Worm (Caenorhabditis elegans) whole organism, L1 larva: ENCODE results near the gene fbxa-120.

Experiments
- aha-1 ChIP-seq: fragments of 150-350 bp; optimal IDR thresholded peaks from 2 replicates; lab custom pipeline; 2014; ENCODE audit warnings: missing biosample characterization, missing genetic modification characterization
- aly-2 ChIP-seq: fragments of 150-350 bp; optimal IDR thresholded peaks from 2 replicates; lab custom pipeline; 2014; ENCODE audit warnings: missing biosample characterization, missing genetic modification characterization
- ama-1 ChIP-seq: fragments of 150-350 bp; optimal IDR thresholded peaks from 2 replicates; lab custom pipeline; 2014
- blmp-1 ChIP-seq: fragments of 150-350 bp; optimal IDR thresholded peaks from 2 replicates; lab custom pipeline; 2014; ENCODE audit warnings: missing biosample characterization, missing genetic modification characterization
- ceh-63 ChIP-seq: fragments of 200-800 bp; sonication (Bioruptor generic); optimal IDR thresholded peaks from 2 replicates; lab custom pipeline; 2018; ENCODE audit warnings: mild to moderate bottlenecking, missing genetic modification characterization, missing compliant biosample characterization
- ceh-82 ChIP-seq, 3 experiments: fragments of 150-350 bp in 1 of 3; sonication (generic microtip) in 2 of 3; optimal IDR thresholded peaks; 2 replicates each; lab custom pipeline; 2014 to 2017; ENCODE audit warnings: missing biosample characterization in 3 of 3, missing genetic modification characterization in 3 of 3
- ces-1 ChIP-seq: fragments of 150-350 bp; optimal IDR thresholded peaks from 2 replicates; lab custom pipeline; 2014; ENCODE audit warnings: missing biosample characterization, missing genetic modification reagents, missing genetic modification characterization
- dpl-1 ChIP-seq, 3 experiments: fragments of 150-350 bp in 2 of 3; sonication (generic microtip) in 1 of 3; optimal IDR thresholded peaks; 2 replicates each; lab custom pipeline; 2014 to 2017; ENCODE audit warnings: missing biosample characterization in 3 of 3, missing genetic modification characterization in 3 of 3, missing genetic modification reagents in 3 of 3
- efl-3 ChIP-seq: fragments of 200-800 bp; sonication (Bioruptor generic); optimal IDR thresholded peaks from 2 replicates; lab custom pipeline; 2018; ENCODE audit warnings: mild to moderate bottlenecking, missing genetic modification characterization, missing compliant biosample characterization
- elt-2 ChIP-seq: sonication (generic microtip); optimal IDR thresholded peaks from 2 replicates; lab custom pipeline; 2016; ENCODE audit warnings: missing genetic modification characterization, mild to moderate bottlenecking, inconsistent platforms, missing compliant biosample characterization, missing genetic modification reagents
- elt-3 ChIP-seq, 6 experiments: fragments of 150-350 bp in 1 of 6; sonication (generic microtip); optimal IDR thresholded peaks; 2 replicates each; lab custom pipeline; 2017 to 2018; ENCODE audit warnings: missing biosample characterization in 6 of 6, missing genetic modification characterization in 6 of 6, inconsistent platforms in 1 of 6
- fkh-10 ChIP-seq: sonication (generic microtip); optimal IDR thresholded peaks from 2 replicates; lab custom pipeline; 2017; ENCODE audit warnings: missing biosample characterization, missing genetic modification reagents, missing genetic modification characterization
- fos-1 ChIP-seq: fragments of 150-350 bp; optimal IDR thresholded peaks from 2 replicates; lab custom pipeline; 2014; ENCODE audit warnings: missing biosample characterization, missing genetic modification characterization
- grh-1 ChIP-seq: fragments of 200-800 bp; sonication (Bioruptor generic); IDR thresholded peaks from 2 replicates; pipeline ENCODE4 v1.3.6; 2022; ENCODE audit warnings: missing genetic modification reagents, missing genetic modification characterization, missing compliant biosample characterization
- lin-15B ChIP-seq: fragments of 150-350 bp; sonication (generic microtip); optimal IDR thresholded peaks from 3 replicates; lab custom pipeline; 2014; ENCODE audit warnings: missing biosample characterization, missing genetic modification characterization
- lin-35 ChIP-seq, 2 experiments: fragments of 150-350 bp; optimal IDR thresholded peaks; 2 replicates each; lab custom pipeline; 2014; ENCODE audit warnings: missing biosample characterization in 2 of 2, missing genetic modification characterization in 2 of 2, missing genetic modification reagents in 2 of 2
- lsy-2 ChIP-seq, 2 experiments: fragments of 150-350 bp; optimal IDR thresholded peaks; 2 replicates each; lab custom pipeline; 2014; ENCODE audit warnings: missing biosample characterization in 2 of 2, missing genetic modification characterization in 2 of 2
- mab-9 ChIP-seq: fragments of 200-800 bp; sonication (Bioruptor generic); IDR thresholded peaks from 2 replicates; pipeline ENCODE4 v1.3.6; 2022; ENCODE audit warnings: missing genetic modification reagents, missing genetic modification characterization, missing compliant biosample characterization
- mef-2 ChIP-seq: fragments of 150-350 bp; optimal IDR thresholded peaks from 2 replicates; lab custom pipeline; 2014; ENCODE audit warnings: missing biosample characterization, missing genetic modification characterization
- mep-1 ChIP-seq: fragments of 150-350 bp; optimal IDR thresholded peaks from 2 replicates; lab custom pipeline; 2014; ENCODE audit warnings: missing biosample characterization, missing genetic modification characterization
- nhr-11 ChIP-seq: fragments of 150-350 bp; optimal IDR thresholded peaks from 2 replicates; lab custom pipeline; 2014; ENCODE audit warnings: missing biosample characterization, missing genetic modification characterization
- nhr-19 ChIP-seq: fragments of 200-800 bp; sonication (Bioruptor generic); conservative IDR thresholded peaks from 2 replicates; pipeline ENCODE4 v1.3.6; 2022; ENCODE audit warnings: missing genetic modification characterization, missing compliant biosample characterization
- nhr-28 ChIP-seq: fragments of 150-350 bp; optimal IDR thresholded peaks from 2 replicates; lab custom pipeline; 2014; ENCODE audit warnings: missing biosample characterization, missing genetic modification characterization
- nhr-47 ChIP-seq: sonication (generic microtip); optimal IDR thresholded peaks from 2 replicates; lab custom pipeline; 2016; ENCODE audit warnings: mild to moderate bottlenecking, missing genetic modification characterization, moderate library complexity, missing compliant biosample characterization
- nhr-76 ChIP-seq: sonication (generic microtip); optimal IDR thresholded peaks from 2 replicates; lab custom pipeline; 2017; ENCODE audit warnings: missing biosample characterization, missing genetic modification characterization
- nhr-85 ChIP-seq: sonication (generic microtip); peaks from one replicate; lab custom pipeline; 2016; ENCODE audit warnings: missing genetic modification characterization, inconsistent platforms, missing compliant biosample characterization
- nhr-90 ChIP-seq: sonication (generic microtip); optimal IDR thresholded peaks from 2 replicates; lab custom pipeline; 2016; ENCODE audit warnings: mild to moderate bottlenecking, missing genetic modification characterization, missing compliant biosample characterization; ENCODE audit not compliant: poor library complexity
- pax-3 ChIP-seq: fragments of 200-800 bp; sonication (Bioruptor generic); optimal IDR thresholded peaks from 2 replicates; lab custom pipeline; 2018; ENCODE audit warnings: mild to moderate bottlenecking, missing genetic modification characterization, moderate library complexity, missing compliant biosample characterization
- pqm-1 ChIP-seq: sonication (generic microtip); optimal IDR thresholded peaks from 3 replicates; lab custom pipeline; 2017; ENCODE audit warnings: missing biosample characterization, missing genetic modification characterization
- snpc-4 ChIP-seq: fragments of 150-350 bp; optimal IDR thresholded peaks from 2 replicates; lab custom pipeline; 2014; ENCODE audit warnings: missing biosample characterization, missing genetic modification characterization
- snu-23 ChIP-seq: sonication (generic microtip); optimal IDR thresholded peaks from 2 replicates; lab custom pipeline; 2016; ENCODE audit warnings: missing genetic modification characterization, missing compliant biosample characterization
- sox-4 ChIP-seq: sonication (generic microtip); optimal IDR thresholded peaks from 2 replicates; lab custom pipeline; 2016; ENCODE audit warnings: missing genetic modification characterization, missing compliant biosample characterization
- sup-37 ChIP-seq: fragments of 200-800 bp; sonication (Bioruptor generic); optimal IDR thresholded peaks from 2 replicates; lab custom pipeline; 2018; ENCODE audit warnings: mild to moderate bottlenecking, missing genetic modification characterization, missing compliant biosample characterization
- swsn-7 ChIP-seq: sonication (generic microtip); optimal IDR thresholded peaks from 2 replicates; lab custom pipeline; 2016; ENCODE audit warnings: missing genetic modification characterization, missing compliant biosample characterization
- tbx-2 ChIP-seq: sonication (generic microtip); optimal IDR thresholded peaks from 2 replicates; lab custom pipeline; 2016; ENCODE audit warnings: missing genetic modification characterization, missing compliant biosample characterization
- tlp-1 ChIP-seq: fragments of 150-350 bp; optimal IDR thresholded peaks from 2 replicates; lab custom pipeline; 2014; ENCODE audit warnings: missing biosample characterization, missing genetic modification characterization
- unc-130 ChIP-seq: fragments of 150-350 bp; optimal IDR thresholded peaks from 2 replicates; lab custom pipeline; 2017; ENCODE audit warnings: missing biosample characterization, missing genetic modification characterization, inconsistent platforms
- unc-62 ChIP-seq: fragments of 150-350 bp; optimal IDR thresholded peaks from 2 replicates; lab custom pipeline; 2014; ENCODE audit warnings: missing biosample characterization, missing genetic modification reagents, missing genetic modification characterization
- unc-98 ChIP-seq: fragments of 200-800 bp; sonication (Bioruptor generic); IDR thresholded peaks from 2 replicates; pipeline ENCODE4 v1.3.6; 2022; ENCODE audit warnings: missing genetic modification characterization, missing compliant biosample characterization
- vab-15 ChIP-seq: sonication (generic microtip); optimal IDR thresholded peaks from 2 replicates; lab custom pipeline; 2017; ENCODE audit warnings: missing genotype, mild to moderate bottlenecking, missing genetic modification characterization, missing compliant biosample characterization
- xbp-1 ChIP-seq: sonication (generic microtip); optimal IDR thresholded peaks from 2 replicates; lab custom pipeline; 2016; ENCODE audit warnings: missing genetic modification characterization, missing compliant biosample characterization
- zag-1 ChIP-seq: fragments of 150-350 bp; optimal IDR thresholded peaks from 2 replicates; lab custom pipeline; 2014; ENCODE audit warnings: missing biosample characterization, missing genetic modification characterization

Gene fbxa-120

ce11 chrX:17302419-17302818 is at the start of gene fbxa-120:
fbxa-120 (plus strand) TSS chrX:17302719.
- TF ChIP-seq swsn-7 (tag; lab: Kevin White, UChicago) (no peak), efl-3 (no peak), aha-1 (tag; lab: Kevin White, UChicago) (no peak), sup-37 (no peak), mep-1 (tag; lab: Kevin White, UChicago) (no peak), pax-3 (tag; lab: Kevin White, UChicago) (no peak), elt-3 (tag; optimal IDR thresholded peaks at IDR 0.05; lab: Kevin White, UChicago) (no peak), nhr-76 (tag; lab: Kevin White, UChicago) (no peak), fkh-10 (GFP tag; lab: Kevin White, UChicago) (no peak), ces-1 (GFP tag; lab: Kevin White, UChicago) (no peak), zag-1 (no peak), nhr-19 (no peak)

- TF ChIP-seq nhr-90 (tag; lab: Kevin White, UChicago): peak; percentile 6
- TF ChIP-seq elt-2 (tag; lab: Kevin White, UChicago): peak; percentile 66
Measured at ce11 chrX:17255750-17256149, 46.8 kb upstream of the fbxa-120 start.

ce11 chrX:17256769-17257168 is 45.8 kb upstream of the fbxa-120 start, which contains the start of gene Y40C7B.4:
Y40C7B.4 (minus strand) TSS chrX:17256787.
- TF ChIP-seq blmp-1 (tag; lab: Kevin White, UChicago): no peak
- peak; percentile 61 for TF ChIP-seq pqm-1
- TF ChIP-seq elt-2 (tag; lab: Kevin White, UChicago): peak; percentile 94
- no peak for TF ChIP-seq dpl-1 (GFP tag; optimal IDR thresholded peaks at IDR 0.05; lab: Kevin White, UChicago)
- TF ChIP-seq fos-1 (tag; lab: Kevin White, UChicago): no peak
- no peak for TF ChIP-seq xbp-1
- TF ChIP-seq lin-15B: no peak

- no peak for TF ChIP-seq snpc-4 (tag; lab: Kevin White, UChicago)
- no peak for TF ChIP-seq xbp-1
- no peak for TF ChIP-seq nhr-28 (tag; lab: Kevin White, UChicago)
Measured at ce11 chrX:17288378-17288777, 14.1 kb upstream of the fbxa-120 start.

ce11 chrX:17294019-17294418 is 8.5 kb upstream of the fbxa-120 start:
- no peak for TF ChIP-seq pax-3 (tag; lab: Kevin White, UChicago)
- no peak for TF ChIP-seq tlp-1 (tag; lab: Kevin White, UChicago)
- no peak for TF ChIP-seq mab-9 (GFP tag; lab: Robert Waterston, UW)
- TF ChIP-seq unc-98 (GFP tag; lab: Robert Waterston, UW): no peak
- no peak for TF ChIP-seq ceh-82 (tag; optimal IDR thresholded peaks at IDR 0.05; lab: Kevin White, UChicago)
- TF ChIP-seq nhr-11 (tag; lab: Kevin White, UChicago): no peak
- TF ChIP-seq nhr-76 (tag; lab: Kevin White, UChicago): no peak
- TF ChIP-seq grh-1 (GFP tag; lab: Robert Waterston, UW): no peak
- TF ChIP-seq sox-4 (tag; lab: Kevin White, UChicago): no peak
- no peak for TF ChIP-seq ama-1 (lab: Kevin White, UChicago)
- TF ChIP-seq mef-2: no peak
- TF ChIP-seq unc-62 (GFP tag; lab: Kevin White, UChicago): no peak
- TF ChIP-seq snu-23 (GFP tag; lab: Kevin White, UChicago): no peak

- TF ChIP-seq tbx-2: no peak
- no peak for TF ChIP-seq ama-1 (lab: Kevin White, UChicago)
- TF ChIP-seq unc-130: no peak
- TF ChIP-seq aly-2 (tag; lab: Kevin White, UChicago): no peak
- TF ChIP-seq unc-62 (GFP tag; lab: Kevin White, UChicago): no peak
- TF ChIP-seq nhr-47: no peak
- TF ChIP-seq mep-1 (tag; lab: Kevin White, UChicago): no peak
- TF ChIP-seq nhr-85 (tag; lab: Kevin White, UChicago): no peak
- TF ChIP-seq lsy-2 (tag; optimal IDR thresholded peaks at IDR 0.05; lab: Kevin White, UChicago): no peak
- TF ChIP-seq vab-15 (tag; lab: Kevin White, UChicago): no peak
- TF ChIP-seq lin-35 (GFP tag; optimal IDR thresholded peaks at IDR 0.05; lab: Kevin White, UChicago): no peak
- no peak for TF ChIP-seq ceh-63 (GFP tag; lab: Kevin White, UChicago)
- no peak for TF ChIP-seq lin-15B
- TF ChIP-seq fkh-10 (GFP tag; lab: Kevin White, UChicago): no peak
- TF ChIP-seq sup-37: no peak
- TF ChIP-seq tlp-1 (tag; lab: Kevin White, UChicago): no peak
Measured at ce11 chrX:17294728-17295127, 7.8 kb upstream of the fbxa-120 start, which contains the start of gene C33E10.8. C33E10.8 (minus strand) TSS chrX:17294828.
